Fruit fly (Drosophila melanogaster) Kc167 (cell line): ENCODE data around the gene amos.

ENCODE experiments used
- Myc ChIP-seq: fragments of >200 bp; optimal IDR thresholded peaks from 2 replicates; lab custom pipeline; 2017; ENCODE audit warnings: missing external identifiers
- Sin3A ChIP-seq: fragments of >200 bp; optimal IDR thresholded peaks from 2 replicates; lab custom pipeline; 2018; ENCODE audit warnings: missing external identifiers
- h ChIP-seq: fragments of >200 bp; optimal IDR thresholded peaks from 3 replicates; lab custom pipeline; 2018; ENCODE audit warnings: missing external identifiers
- insv ChIP-seq: fragments of >200 bp; optimal IDR thresholded peaks from 3 replicates; lab custom pipeline; 2018; ENCODE audit warnings: missing external identifiers
- psq ChIP-seq: fragments of >200 bp; optimal IDR thresholded peaks from 2 replicates; lab custom pipeline; 2017; ENCODE audit warnings: missing external identifiers
- ttk ChIP-seq: sonication (Bioruptor generic); optimal IDR thresholded peaks from 2 replicates; lab custom pipeline; 2017; ENCODE audit warnings: missing external identifiers

DNA sequence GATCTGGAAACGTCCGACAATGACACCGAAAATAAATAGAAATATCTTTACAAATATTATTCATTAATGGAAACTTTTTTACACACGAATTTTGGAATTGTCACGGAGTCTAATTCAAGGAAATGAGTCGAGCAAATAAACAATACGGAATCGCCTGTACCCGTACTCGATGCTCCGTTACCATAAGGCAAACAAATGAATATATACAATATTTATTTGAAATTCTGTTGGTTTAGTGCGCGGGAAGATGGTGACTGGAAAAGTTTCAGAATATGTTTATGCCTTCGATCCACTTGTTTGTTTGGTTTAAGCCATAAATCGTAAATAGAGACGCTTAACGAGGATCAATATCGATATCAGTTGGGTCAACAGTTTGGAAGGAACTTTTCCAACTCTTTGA, 40.3 kb downstream of the amos start:
- TF ChIP-seq psq (no peak), insv (no peak), Myc (lab: Kevin White, UChicago) (no peak), ttk (lab: Kevin White, UChicago) (no peak), h (lab: Kevin White, UChicago) (no peak), Sin3A (lab: Kevin White, UChicago) (no peak)
